Fruit fly (Drosophila melanogaster) whole organism, prepupa: ENCODE data around the gene brat.

Experiments used
- CG10631 ChIP-seq: fragments of 200-800 bp; sonication (Bioruptor generic); optimal IDR thresholded peaks from 2 replicates; lab custom pipeline; 2016; ENCODE audit warnings: missing biosample characterization, missing genetic modification characterization
- CG10669 ChIP-seq: fragments of 200-800 bp; sonication (Bioruptor generic); optimal IDR thresholded peaks from 3 replicates; lab custom pipeline; 2018; ENCODE audit warnings: missing biosample characterization, mild to moderate bottlenecking, missing genetic modification characterization, moderate library complexity
- CG11902 ChIP-seq: fragments of 200-800 bp; sonication (Bioruptor generic); optimal IDR thresholded peaks from 3 replicates; lab custom pipeline; 2016; ENCODE audit warnings: missing biosample characterization, missing genetic modification characterization
- CG15336 ChIP-seq: fragments of 200-800 bp; sonication (Bioruptor generic); IDR thresholded peaks from 2 replicates; pipeline ENCODE4 v1.3.6; 2022; ENCODE audit warnings: missing biosample characterization, missing genetic modification characterization
- CG16779 ChIP-seq: fragments of 200-800 bp; sonication (Bioruptor generic); optimal IDR thresholded peaks from 3 replicates; lab custom pipeline; 2017; ENCODE audit warnings: missing biosample characterization, mild to moderate bottlenecking, missing genetic modification characterization
- CG3032 ChIP-seq: fragments of 200-800 bp; optimal IDR thresholded peaks from 2 replicates; lab custom pipeline; 2019; ENCODE audit warnings: missing biosample characterization, mild to moderate bottlenecking, missing genetic modification characterization, moderate library complexity
- CG34406 ChIP-seq: fragments of 200-800 bp; sonication (Bioruptor generic); optimal IDR thresholded peaks from 3 replicates; lab custom pipeline; 2016; ENCODE audit warnings: missing biosample characterization, missing genetic modification characterization
- CG3919 ChIP-seq: fragments of 200-800 bp; sonication (Bioruptor generic); optimal IDR thresholded peaks from 3 replicates; lab custom pipeline; 2016; ENCODE audit warnings: missing biosample characterization, missing genetic modification characterization
- CG6163 ChIP-seq: fragments of 200-800 bp; sonication (Bioruptor generic); IDR thresholded peaks from 3 replicates; pipeline ENCODE4 v1.3.6; 2022; ENCODE audit warnings: missing biosample characterization, missing genetic modification characterization
- CG6276 ChIP-seq: fragments of 200-800 bp; sonication (Bioruptor generic); optimal IDR thresholded peaks from 2 replicates; lab custom pipeline; 2017; ENCODE audit warnings: missing biosample characterization, mild to moderate bottlenecking, missing genetic modification characterization
- CG6792 ChIP-seq: fragments of 200-800 bp; sonication (Bioruptor generic); optimal IDR thresholded peaks from 3 replicates; lab custom pipeline; 2016; ENCODE audit warnings: missing biosample characterization, missing genetic modification characterization
- CG6808 ChIP-seq: fragments of 200-800 bp; sonication (Bioruptor generic); optimal IDR thresholded peaks from 3 replicates; lab custom pipeline; 2017; ENCODE audit warnings: missing biosample characterization, missing genetic modification characterization, mild to moderate bottlenecking, moderate library complexity, missing genetic modification reagents
- CG6854 ChIP-seq: fragments of 200-800 bp; sonication (Bioruptor generic); optimal IDR thresholded peaks from 2 replicates; lab custom pipeline; 2017; ENCODE audit warnings: missing biosample characterization, mild to moderate bottlenecking, missing genetic modification characterization
- CG7368 ChIP-seq: fragments of 200-800 bp; sonication (Bioruptor generic); optimal IDR thresholded peaks from 3 replicates; lab custom pipeline; 2016; ENCODE audit warnings: missing biosample characterization, missing genetic modification characterization
- CG8119 ChIP-seq: fragments of 200-800 bp; sonication (Bioruptor generic); IDR thresholded peaks from 3 replicates; pipeline ENCODE4 v1.3.6; 2022; ENCODE audit warnings: missing biosample characterization, missing genetic modification characterization
- CG8319 ChIP-seq: fragments of 200-800 bp; sonication (Bioruptor generic); optimal IDR thresholded peaks from 3 replicates; lab custom pipeline; 2016; ENCODE audit warnings: missing biosample characterization, missing genetic modification characterization
- CG8632 ChIP-seq: fragments of 200-800 bp; sonication (Bioruptor generic); optimal IDR thresholded peaks from 3 replicates; lab custom pipeline; 2016; ENCODE audit warnings: missing biosample characterization, missing genetic modification characterization
- CG9139 ChIP-seq: fragments of 200-800 bp; sonication (Bioruptor generic); optimal IDR thresholded peaks from 3 replicates; lab custom pipeline; 2017; ENCODE audit warnings: missing biosample characterization, mild to moderate bottlenecking, missing genetic modification characterization
- Eip75B ChIP-seq: fragments of 200-800 bp; sonication (Bioruptor generic); optimal IDR thresholded peaks from 3 replicates; lab custom pipeline; 2016; ENCODE audit warnings: missing biosample characterization, missing genetic modification characterization
- Eip78C ChIP-seq: fragments of 200-800 bp; sonication (Bioruptor generic); peaks from one replicate; lab custom pipeline; 2016; ENCODE audit warnings: missing biosample characterization, missing genetic modification characterization
- Eip93F ChIP-seq: fragments of 200-800 bp; sonication (Bioruptor generic); optimal IDR thresholded peaks from 2 replicates; lab custom pipeline; 2016; ENCODE audit warnings: missing biosample characterization, mild to moderate bottlenecking, missing genetic modification characterization
- Ets21C ChIP-seq: fragments of 200-800 bp; sonication (Bioruptor generic); optimal IDR thresholded peaks from 3 replicates; lab custom pipeline; 2016; ENCODE audit warnings: missing biosample characterization, missing genetic modification characterization
- Ets96B ChIP-seq: fragments of 200-800 bp; optimal IDR thresholded peaks from 2 replicates; lab custom pipeline; 2019; ENCODE audit warnings: missing biosample characterization, mild to moderate bottlenecking, missing genetic modification characterization, moderate library complexity
- Gug ChIP-seq: fragments of 200-800 bp; sonication (Bioruptor generic); IDR thresholded peaks from 2 replicates; pipeline ENCODE4 v1.3.6; 2022; ENCODE audit warnings: missing biosample characterization, missing genetic modification characterization
- Hr38 ChIP-seq: sonication (Bioruptor generic); optimal IDR thresholded peaks from 2 replicates; lab custom pipeline; 2016; ENCODE audit warnings: missing biosample characterization, missing genetic modification characterization
- Hr39 ChIP-seq: fragments of 200-800 bp; sonication (Bioruptor generic); optimal IDR thresholded peaks from 2 replicates; lab custom pipeline; 2016; ENCODE audit warnings: missing biosample characterization, missing genetic modification characterization
- Lpt ChIP-seq: fragments of 200-800 bp; sonication (Bioruptor generic); optimal IDR thresholded peaks from 3 replicates; lab custom pipeline; 2016; ENCODE audit warnings: missing biosample characterization, missing genetic modification characterization
- OdsH ChIP-seq: fragments of 200-800 bp; sonication (Bioruptor generic); optimal IDR thresholded peaks from 3 replicates; lab custom pipeline; 2016; ENCODE audit warnings: missing biosample characterization, missing genetic modification characterization
- Smox ChIP-seq: fragments of 200-800 bp; sonication (Bioruptor generic); optimal IDR thresholded peaks from 3 replicates; lab custom pipeline; 2016; ENCODE audit warnings: missing biosample characterization, missing genetic modification characterization
- Sox102F ChIP-seq: fragments of 200-800 bp; sonication (Bioruptor generic); optimal IDR thresholded peaks from 2 replicates; lab custom pipeline; 2016; ENCODE audit warnings: missing biosample characterization, mild to moderate bottlenecking, missing genetic modification characterization
- Sox15 ChIP-seq: fragments of 200-800 bp; sonication (Bioruptor generic); optimal IDR thresholded peaks from 3 replicates; lab custom pipeline; 2016; ENCODE audit warnings: missing biosample characterization, missing genetic modification characterization
- achi ChIP-seq: fragments of 200-800 bp; sonication (Bioruptor generic); optimal IDR thresholded peaks from 3 replicates; lab custom pipeline; 2016; ENCODE audit warnings: missing biosample characterization, missing genetic modification characterization
- acj6 ChIP-seq: fragments of 200-800 bp; sonication (Bioruptor generic); optimal IDR thresholded peaks from 3 replicates; lab custom pipeline; 2016; ENCODE audit warnings: missing biosample characterization, missing genetic modification characterization
- cyc ChIP-seq: fragments of 200-800 bp; sonication (Bioruptor generic); optimal IDR thresholded peaks from 3 replicates; lab custom pipeline; 2016; ENCODE audit warnings: missing biosample characterization, missing genetic modification characterization
- dac ChIP-seq: fragments of 200-800 bp; sonication (Bioruptor generic); optimal IDR thresholded peaks from 2 replicates; lab custom pipeline; 2017; ENCODE audit warnings: missing biosample characterization, mild to moderate bottlenecking, missing genetic modification characterization
- dsx ChIP-seq: fragments of 200-800 bp; optimal IDR thresholded peaks from 3 replicates; lab custom pipeline; 2019; ENCODE audit warnings: missing biosample characterization, mild to moderate bottlenecking, missing genetic modification characterization, moderate library complexity; ENCODE audit not compliant: poor library complexity, severe bottlenecking
- eg ChIP-seq: fragments of 200-800 bp; sonication (Bioruptor generic); IDR thresholded peaks from 3 replicates; pipeline ENCODE4 v1.3.6; 2022; ENCODE audit warnings: missing biosample characterization, missing genetic modification characterization
- esn ChIP-seq: fragments of 200-800 bp; sonication (Bioruptor generic); optimal IDR thresholded peaks from 2 replicates; lab custom pipeline; 2016; ENCODE audit warnings: missing biosample characterization, mild to moderate bottlenecking, missing genetic modification characterization, moderate library complexity
- fd85E ChIP-seq: fragments of 200-800 bp; sonication (Bioruptor generic); optimal IDR thresholded peaks from 3 replicates; lab custom pipeline; 2016; ENCODE audit warnings: missing biosample characterization, missing genetic modification characterization
- fkh ChIP-seq: fragments of 200-800 bp; sonication (Bioruptor generic); optimal IDR thresholded peaks from 3 replicates; lab custom pipeline; 2017; ENCODE audit warnings: missing biosample characterization, mild to moderate bottlenecking, missing genetic modification characterization, moderate library complexity
- lz ChIP-seq: fragments of 200-800 bp; sonication (Bioruptor generic); optimal IDR thresholded peaks from 3 replicates; lab custom pipeline; 2016; ENCODE audit warnings: missing biosample characterization, missing genetic modification characterization
- salr ChIP-seq, 2 experiments: fragments of 200-800 bp; sonication (Bioruptor generic); optimal IDR thresholded peaks; 3 replicates each; lab custom pipeline; 2016 to 2018; ENCODE audit warnings: missing biosample characterization in 2 of 2, missing genetic modification characterization in 2 of 2, mild to moderate bottlenecking in 1 of 2
- spab ChIP-seq: fragments of 200-800 bp; sonication (Bioruptor generic); optimal IDR thresholded peaks from 2 replicates; lab custom pipeline; 2017; ENCODE audit warnings: missing biosample characterization, mild to moderate bottlenecking, missing genetic modification characterization, missing genetic modification reagents
- ss ChIP-seq, 2 experiments: fragments of 200-800 bp; sonication (Bioruptor generic); optimal IDR thresholded peaks; 2 replicates in 1 of 2; 3 replicates in 1 of 2; lab custom pipeline; 2017 to 2018; ENCODE audit warnings: mild to moderate bottlenecking in 2 of 2, missing biosample characterization in 2 of 2, missing genetic modification characterization in 2 of 2, moderate library complexity in 1 of 2
- svp ChIP-seq: fragments of 200-800 bp; sonication (Bioruptor generic); peaks from one replicate; lab custom pipeline; 2016; ENCODE audit warnings: missing biosample characterization, missing genetic modification characterization
- topi ChIP-seq: fragments of 200-800 bp; sonication (Bioruptor generic); optimal IDR thresholded peaks from 3 replicates; lab custom pipeline; 2016; ENCODE audit warnings: missing biosample characterization, missing genetic modification characterization
- vri ChIP-seq: fragments of 200-800 bp; sonication (Bioruptor generic); optimal IDR thresholded peaks from 3 replicates; lab custom pipeline; 2016; ENCODE audit warnings: missing biosample characterization, mild to moderate bottlenecking, missing genetic modification characterization

Gene brat

dm6 chr2L:19135955-19136677, 2.5 kb downstream of the brat start (continued):
- TF ChIP-seq CG10669 (peak; percentile 87), CG8119 (GFP tag; lab: Robert Waterston, UW) (peak; percentile 58; the same call in 2 of the 3 replicates), CG6854 (GFP tag; lab: Kevin White, UChicago) (no peak), Sox15 (GFP tag; lab: Kevin White, UChicago) (peak; percentile 65), achi (GFP tag; lab: Kevin White, UChicago) (peak; percentile 86), CG8632 (GFP tag; lab: Kevin White, UChicago) (peak; percentile 85), dsx (GFP tag; lab: Kevin White, UChicago) (peak; percentile 76), Eip78C (GFP tag; lab: Kevin White, UChicago) (peak; percentile 96), Eip75B (GFP tag; lab: Kevin White, UChicago) (peak; percentile 81), CG16779 (tag; lab: Kevin White, UChicago) (peak; percentile 71), Hr38 (no peak), cyc (GFP tag; lab: Kevin White, UChicago) (peak; percentile 84), OdsH (GFP tag; lab: Kevin White, UChicago) (peak; percentile 83), salr (GFP tag; optimal IDR thresholded peaks at IDR 0.05; lab: Kevin White, UChicago) (peak; percentile 62 to 84), ss (GFP tag; optimal IDR thresholded peaks at IDR 0.05; lab: Kevin White, UChicago) (peak; percentile 32 to 57), Eip93F (peak; percentile 50), lz (GFP tag; lab: Kevin White, UChicago) (peak; percentile 87), Ets21C (peak; percentile 80), CG8319 (GFP tag; lab: Kevin White, UChicago) (peak; percentile 55), CG6808 (GFP tag; lab: Kevin White, UChicago) (peak; percentile 81), CG3919 (GFP tag; lab: Kevin White, UChicago) (peak; percentile 85), topi (GFP tag; lab: Kevin White, UChicago) (peak; percentile 90), esn (GFP tag; lab: Kevin White, UChicago) (peak; percentile 91), vri (GFP tag; lab: Kevin White, UChicago) (peak; percentile 81), Gug (GFP tag; lab: Robert Waterston, UW) (no peak), CG3032 (tag; lab: Kevin White, UChicago) (peak; percentile 83), CG6792 (GFP tag; lab: Kevin White, UChicago) (peak; percentile 75), fd85E (GFP tag; lab: Kevin White, UChicago) (peak; percentile 12), Sox102F (GFP tag; lab: Kevin White, UChicago) (peak; percentile 90), acj6 (GFP tag; lab: Kevin White, UChicago) (peak; percentile 82), CG15336 (GFP tag; lab: Robert Waterston, UW) (no peak), Smox (GFP tag; lab: Kevin White, UChicago) (peak; percentile 88), Ets96B (tag; lab: Kevin White, UChicago) (peak; percentile 94), dac (GFP tag; lab: Kevin White, UChicago) (no peak), Hr39 (GFP tag; lab: Kevin White, UChicago) (peak; percentile 83), CG10631 (GFP tag; lab: Kevin White, UChicago) (peak; percentile 85), CG6163 (GFP tag; lab: Robert Waterston, UW) (peak; percentile 72), Lpt (GFP tag; lab: Kevin White, UChicago) (peak; percentile 27)

dm6 chr2L:19136735-19137134, 3.1 kb downstream of the brat start:
- TF ChIP-seq CG8632 (GFP tag; lab: Kevin White, UChicago) (peak; percentile 90), Smox (GFP tag; lab: Kevin White, UChicago) (peak; percentile 93), CG6276 (GFP tag; lab: Kevin White, UChicago) (peak; percentile 47), CG6854 (GFP tag; lab: Kevin White, UChicago) (peak; percentile 84), spab (GFP tag; lab: Kevin White, UChicago) (peak; percentile 96), vri (GFP tag; lab: Kevin White, UChicago) (peak; percentile 88), CG34406 (GFP tag; lab: Kevin White, UChicago) (peak; percentile 92), fkh (no peak), OdsH (GFP tag; lab: Kevin White, UChicago) (peak; percentile 95), CG10631 (GFP tag; lab: Kevin White, UChicago) (peak; percentile 95), CG7368 (peak; percentile 90), Lpt (GFP tag; lab: Kevin White, UChicago) (peak; percentile 81), CG16779 (tag; lab: Kevin White, UChicago) (peak; percentile 78), topi (GFP tag; lab: Kevin White, UChicago) (peak; percentile 94), Hr38 (no peak), svp (GFP tag; lab: Kevin White, UChicago) (peak; percentile 97), CG6808 (GFP tag; lab: Kevin White, UChicago) (peak; percentile 95), Eip75B (GFP tag; lab: Kevin White, UChicago) (peak; percentile 88), CG9139 (GFP tag; lab: Kevin White, UChicago) (peak; percentile 89), CG11902 (GFP tag; lab: Kevin White, UChicago) (peak; percentile 88), lz (GFP tag; lab: Kevin White, UChicago) (peak; percentile 94), eg (GFP tag; lab: Robert Waterston, UW) (peak; percentile 49; the same call in 2 of the 3 replicates), CG3032 (tag; lab: Kevin White, UChicago) (peak; percentile 96)
